Fruit fly (Drosophila melanogaster) whole organism, embryonic: Measurements from ENCODE around the gene RanGAP.

Experiments
- B-H1 ChIP-seq: fragments of 200-800 bp; sonication (Bioruptor generic); IDR thresholded peaks from 3 replicates; pipeline ENCODE4 v1.3.6; 2022; ENCODE audit warnings: missing biosample characterization, missing genetic modification characterization
- BEAF-32 ChIP-seq: fragments of 200-800 bp; sonication (Bioruptor generic); optimal IDR thresholded peaks from 3 replicates; lab custom pipeline; 2017; ENCODE audit warnings: missing biosample characterization, missing genetic modification characterization, mild to moderate bottlenecking, moderate library complexity, missing genetic modification reagents
- Bdp1 ChIP-seq: fragments of 200-800 bp; sonication (Bioruptor generic); optimal IDR thresholded peaks from 3 replicates; lab custom pipeline; 2016; ENCODE audit warnings: missing biosample characterization, missing genetic modification characterization
- CG10147 ChIP-seq: fragments of 200-800 bp; sonication (Bioruptor generic); optimal IDR thresholded peaks from 2 replicates; lab custom pipeline; 2019; ENCODE audit warnings: missing biosample characterization, mild to moderate bottlenecking, missing genetic modification characterization, moderate library complexity
- CG10979 ChIP-seq: fragments of 200-800 bp; sonication (Bioruptor generic); optimal IDR thresholded peaks from 2 replicates; lab custom pipeline; 2018; ENCODE audit warnings: missing biosample characterization, mild to moderate bottlenecking, missing genetic modification characterization, moderate library complexity
- CG11695 ChIP-seq: fragments of 200-800 bp; sonication (Bioruptor generic); IDR thresholded peaks from 3 replicates; pipeline ENCODE4 v1.3.6; 2022; ENCODE audit warnings: missing biosample characterization, missing genetic modification characterization
- CG12155 ChIP-seq: fragments of 200-800 bp; sonication (Bioruptor generic); optimal IDR thresholded peaks from 3 replicates; lab custom pipeline; 2016; ENCODE audit warnings: missing biosample characterization, missing genetic modification characterization
- CG12299 ChIP-seq: fragments of 200-800 bp; sonication (Bioruptor generic); optimal IDR thresholded peaks from 2 replicates; lab custom pipeline; 2018; ENCODE audit warnings: missing biosample characterization, mild to moderate bottlenecking, missing genetic modification characterization
- CG13624 ChIP-seq: fragments of 200-800 bp; sonication (Bioruptor generic); optimal IDR thresholded peaks from 2 replicates; lab custom pipeline; 2016; ENCODE audit warnings: missing biosample characterization, missing genetic modification characterization
- CG14014 ChIP-seq: fragments of 200-800 bp; sonication (Bioruptor generic); IDR thresholded peaks from 2 replicates; pipeline ENCODE4 v1.3.6; 2022; ENCODE audit warnings: missing biosample characterization, missing genetic modification characterization
- CG1603 ChIP-seq: fragments of 200-800 bp; sonication (Bioruptor generic); optimal IDR thresholded peaks from 2 replicates; lab custom pipeline; 2019; ENCODE audit warnings: missing biosample characterization, mild to moderate bottlenecking, missing genetic modification characterization, moderate library complexity
- CG2129 ChIP-seq: fragments of 200-800 bp; sonication (Bioruptor generic); IDR thresholded peaks from 2 replicates; pipeline ENCODE4 v1.3.6; 2022; ENCODE audit warnings: missing biosample characterization, missing genetic modification characterization; ENCODE audit not compliant: partially characterized antibody
- CG3838 ChIP-seq: fragments of 200-800 bp; sonication (Bioruptor generic); optimal IDR thresholded peaks from 3 replicates; lab custom pipeline; 2016; ENCODE audit warnings: missing biosample characterization, missing genetic modification characterization
- CG42726 ChIP-seq: fragments of 200-800 bp; sonication (Bioruptor generic); IDR thresholded peaks from 2 replicates; pipeline ENCODE4 v1.3.6; 2022; ENCODE audit warnings: missing biosample characterization, missing genetic modification characterization; ENCODE audit not compliant: partially characterized antibody
- CG4328 ChIP-seq: fragments of 200-800 bp; sonication (Bioruptor generic); optimal IDR thresholded peaks from 3 replicates; lab custom pipeline; 2017; ENCODE audit warnings: missing biosample characterization, missing genetic modification reagents, missing genetic modification characterization
- CG4854 ChIP-seq: fragments of 200-800 bp; sonication (Bioruptor generic); optimal IDR thresholded peaks from 2 replicates; lab custom pipeline; 2016; ENCODE audit warnings: missing biosample characterization, missing genetic modification characterization, inconsistent platforms
- CG6175 ChIP-seq: fragments of 200-800 bp; sonication (Bioruptor generic); IDR thresholded peaks from 3 replicates; pipeline ENCODE4 v1.3.6; 2022; ENCODE audit warnings: missing biosample characterization, missing genetic modification characterization
- CG6689 ChIP-seq: fragments of 200-800 bp; sonication (Bioruptor generic); IDR thresholded peaks from 2 replicates; pipeline ENCODE4 v1.3.6; 2022; ENCODE audit warnings: missing biosample characterization, missing genetic modification characterization
- CG7928 ChIP-seq: fragments of 200-800 bp; sonication (Bioruptor generic); optimal IDR thresholded peaks from 2 replicates; lab custom pipeline; 2017; ENCODE audit warnings: missing biosample characterization, mild to moderate bottlenecking, missing genetic modification characterization
- CG8359 ChIP-seq: fragments of 200-800 bp; sonication (Bioruptor generic); optimal IDR thresholded peaks from 2 replicates; lab custom pipeline; 2017; ENCODE audit warnings: missing biosample characterization, mild to moderate bottlenecking, missing genetic modification characterization, borderline replicate concordance
- CG9932 ChIP-seq: fragments of 200-800 bp; sonication (Bioruptor generic); IDR thresholded peaks from 2 replicates; pipeline ENCODE4 v1.3.6; 2022; ENCODE audit warnings: missing biosample characterization, missing genetic modification characterization
- Camta ChIP-seq: fragments of 200-800 bp; sonication (Bioruptor generic); optimal IDR thresholded peaks from 2 replicates; lab custom pipeline; 2016; ENCODE audit warnings: missing biosample characterization, missing genetic modification characterization
- Chrac-16 ChIP-seq: fragments of 200-800 bp; sonication (Bioruptor generic); optimal IDR thresholded peaks from 3 replicates; lab custom pipeline; 2016; ENCODE audit warnings: missing biosample characterization, missing genetic modification characterization
- CkIIα-i1 ChIP-seq: fragments of 200-800 bp; sonication (Bioruptor generic); IDR thresholded peaks from 2 replicates; pipeline ENCODE4 v1.3.6; 2022; ENCODE audit warnings: missing biosample characterization, missing genetic modification characterization
- D19A ChIP-seq: fragments of 200-800 bp; optimal IDR thresholded peaks from 3 replicates; lab custom pipeline; 2019; ENCODE audit warnings: missing biosample characterization, mild to moderate bottlenecking, missing genetic modification characterization, moderate library complexity
- Dad ChIP-seq: fragments of 200-800 bp; sonication (Bioruptor generic); optimal IDR thresholded peaks from 3 replicates; lab custom pipeline; 2016; ENCODE audit warnings: missing biosample characterization, missing genetic modification characterization
- Fer1 ChIP-seq: fragments of 200-800 bp; sonication (Bioruptor generic); optimal IDR thresholded peaks from 2 replicates; lab custom pipeline; 2017; ENCODE audit warnings: missing biosample characterization, mild to moderate bottlenecking, missing genetic modification characterization
- Fer3 ChIP-seq: fragments of 200-800 bp; sonication (Bioruptor generic); optimal IDR thresholded peaks from 2 replicates; lab custom pipeline; 2018; ENCODE audit warnings: missing biosample characterization, mild to moderate bottlenecking, missing genetic modification characterization, moderate library complexity
- Hr51 ChIP-seq, 2 experiments: fragments of 200-800 bp; sonication (Bioruptor generic); optimal IDR thresholded peaks; 2 replicates in 1 of 2; 3 replicates in 1 of 2; lab custom pipeline; 2016 to 2018; ENCODE audit warnings: missing biosample characterization in 2 of 2, missing genetic modification characterization in 2 of 2, mild to moderate bottlenecking in 1 of 2, moderate library complexity in 1 of 2
- Hr78 ChIP-seq, 2 experiments: fragments of 200-800 bp in 1 of 2; fragments of >200 bp in 1 of 2; sonication (Bioruptor generic) in 1 of 2; optimal IDR thresholded peaks; 2 replicates each; lab custom pipeline; 2017 to 2019; ENCODE audit warnings: missing biosample characterization in 2 of 2, missing genetic modification characterization in 2 of 2, mild to moderate bottlenecking in 1 of 2, moderate library complexity in 1 of 2
- Lim3 ChIP-seq: fragments of 200-800 bp; sonication (Bioruptor generic); IDR thresholded peaks from 2 replicates; pipeline ENCODE4 v1.3.6; 2022; ENCODE audit warnings: missing biosample characterization, missing genetic modification characterization
- MTF-1 ChIP-seq: fragments of 200-800 bp; sonication (Bioruptor generic); optimal IDR thresholded peaks from 2 replicates; lab custom pipeline; 2018; ENCODE audit warnings: missing biosample characterization, mild to moderate bottlenecking, missing genetic modification characterization, borderline replicate concordance
- Sin3A ChIP-seq: fragments of >200 bp; optimal IDR thresholded peaks from 2 replicates; lab custom pipeline; 2018
- TFAM ChIP-seq: fragments of 200-800 bp; sonication (Bioruptor generic); optimal IDR thresholded peaks from 2 replicates; lab custom pipeline; 2017; ENCODE audit warnings: missing biosample characterization, missing genetic modification characterization, inconsistent platforms
- ap ChIP-seq: fragments of 200-800 bp; sonication (Bioruptor generic); IDR thresholded peaks from 2 replicates; pipeline ENCODE4 v1.3.6; 2022; ENCODE audit warnings: missing biosample characterization, missing genetic modification characterization
- ato ChIP-seq: fragments of 200-800 bp; sonication (Bioruptor generic); IDR thresholded peaks from 2 replicates; pipeline ENCODE4 v1.3.6; 2022; ENCODE audit warnings: missing biosample characterization, missing genetic modification characterization; ENCODE audit not compliant: partially characterized antibody
- chif ChIP-seq, 2 experiments: fragments of 200-800 bp; sonication (Bioruptor generic); optimal IDR thresholded peaks; 3 replicates each; lab custom pipeline; 2016; ENCODE audit warnings: missing biosample characterization in 2 of 2, missing genetic modification characterization in 2 of 2
- croc ChIP-seq: fragments of 200-800 bp; sonication (Bioruptor generic); conservative IDR thresholded peaks from 3 replicates; pipeline ENCODE4 v1.3.6; 2022; ENCODE audit warnings: missing biosample characterization, missing genetic modification characterization
- eyg ChIP-seq: fragments of 200-800 bp; sonication (Bioruptor generic); optimal IDR thresholded peaks from 3 replicates; lab custom pipeline; 2016; ENCODE audit warnings: missing biosample characterization, missing genetic modification characterization
- fd102C ChIP-seq: fragments of 200-800 bp; sonication (Bioruptor generic); optimal IDR thresholded peaks from 2 replicates; lab custom pipeline; 2018; ENCODE audit warnings: missing biosample characterization, mild to moderate bottlenecking, missing genetic modification characterization, moderate library complexity
- fd3F ChIP-seq: fragments of 200-800 bp; sonication (Bioruptor generic); optimal IDR thresholded peaks from 2 replicates; lab custom pipeline; 2018; ENCODE audit warnings: missing biosample characterization, mild to moderate bottlenecking, missing genetic modification characterization, moderate library complexity
- gro ChIP-seq: fragments of 200-800 bp; sonication (Bioruptor generic); optimal IDR thresholded peaks from 2 replicates; lab custom pipeline; 2016; ENCODE audit warnings: missing biosample characterization, missing genetic modification characterization
- nmo ChIP-seq: fragments of 200-800 bp; sonication (Bioruptor generic); optimal IDR thresholded peaks from 2 replicates; lab custom pipeline; 2018; ENCODE audit warnings: missing biosample characterization, mild to moderate bottlenecking, missing genetic modification characterization, moderate library complexity
- pros ChIP-seq: fragments of 200-800 bp; sonication (Bioruptor generic); optimal IDR thresholded peaks from 3 replicates; lab custom pipeline; 2019; ENCODE audit warnings: missing biosample characterization, mild to moderate bottlenecking, missing genetic modification characterization, moderate library complexity
- psq ChIP-seq: fragments of 200-800 bp; sonication (Bioruptor generic); optimal IDR thresholded peaks from 2 replicates; lab custom pipeline; 2017; ENCODE audit warnings: missing biosample characterization, missing genetic modification characterization
- pzg ChIP-seq: fragments of 200-800 bp; sonication (Bioruptor generic); optimal IDR thresholded peaks from 3 replicates; lab custom pipeline; 2018; ENCODE audit warnings: missing biosample characterization, mild to moderate bottlenecking, missing genetic modification characterization, moderate library complexity
- ssp ChIP-seq: fragments of 200-800 bp; sonication (Bioruptor generic); IDR thresholded peaks from 2 replicates; pipeline ENCODE4 v1.3.6; 2022; ENCODE audit warnings: missing biosample characterization, missing genetic modification characterization
- trh ChIP-seq: fragments of 200-800 bp; sonication (Bioruptor generic); optimal IDR thresholded peaks from 2 replicates; lab custom pipeline; 2016; ENCODE audit warnings: missing biosample characterization, missing genetic modification characterization
- unpg ChIP-seq: fragments of 200-800 bp; sonication (Bioruptor generic); optimal IDR thresholded peaks from 3 replicates; lab custom pipeline; 2018; ENCODE audit warnings: missing biosample characterization, mild to moderate bottlenecking, missing genetic modification characterization, moderate library complexity

RanGAP gene

dm6 chr2L:19423467-19424122, 18.2 kb upstream of the RanGAP start, which contains the start of the genes Alp12 and CG13085 (continued):
- TF ChIP-seq eyg, result peak; percentile 89
- TF ChIP-seq unpg (GFP tag; lab: Kevin White, UChicago), result peak; percentile 97
- peak; percentile 86 for TF ChIP-seq Dad (GFP tag; lab: Kevin White, UChicago)
- peak in 1 of 2 experiments; percentile 94 for TF ChIP-seq Hr78 (GFP tag; optimal IDR thresholded peaks at IDR 0.05; lab: Kevin White, UChicago)
- peak; percentile 95 for TF ChIP-seq CG12155 (GFP tag; lab: Kevin White, UChicago)
- peak; percentile 99 for TF ChIP-seq CG4328
- peak; percentile 98 for TF ChIP-seq CG10147 (GFP tag; lab: Kevin White, UChicago)
- peak; percentile 96 for TF ChIP-seq croc (GFP tag; lab: Robert Waterston, UW)
- TF ChIP-seq CG14014 (GFP tag; lab: Robert Waterston, UW), result peak; percentile 95
- peak; percentile 96 for TF ChIP-seq Camta (GFP tag; lab: Kevin White, UChicago)
- TF ChIP-seq psq, result peak; percentile 85
- peak; percentile 98 for TF ChIP-seq CG11695 (GFP tag; lab: Robert Waterston, UW)
- TF ChIP-seq CG13624 (GFP tag; lab: Kevin White, UChicago), result peak; percentile 96
- TF ChIP-seq fd102C (GFP tag; lab: Kevin White, UChicago), result peak; percentile 23
- TF ChIP-seq Fer1 (GFP tag; lab: Kevin White, UChicago), result peak; percentile 99
- peak; percentile 98 for TF ChIP-seq CG6689 (GFP tag; lab: Robert Waterston, UW)
- peak; percentile 92 for TF ChIP-seq ap
- peak; percentile 83 for TF ChIP-seq TFAM (GFP tag; lab: Kevin White, UChicago)
- peak; percentile 91 to 97 for TF ChIP-seq chif (GFP tag; optimal IDR thresholded peaks at IDR 0.05; lab: Kevin White, UChicago)
- TF ChIP-seq CG7928, result peak; percentile 79
- peak; percentile 15 for TF ChIP-seq pzg (GFP tag; lab: Kevin White, UChicago)
- TF ChIP-seq CG12299 (tag; lab: Kevin White, UChicago), result peak; percentile 98
- peak; percentile 68 for TF ChIP-seq CkIIα-i1 (GFP tag; lab: Robert Waterston, UW)
- peak; percentile 90 for TF ChIP-seq CG3838 (GFP tag; lab: Kevin White, UChicago)
- no peak for TF ChIP-seq CG2129 (GFP tag; lab: Robert Waterston, UW)
- TF ChIP-seq Sin3A (lab: Kevin White, UChicago), result no peak
- TF ChIP-seq ato, result no peak
- TF ChIP-seq CG1603 (tag; lab: Kevin White, UChicago), result peak; percentile 83
- TF ChIP-seq gro (GFP tag; lab: Kevin White, UChicago), result peak; percentile 92
- TF ChIP-seq CG6175, result peak; percentile 91
- TF ChIP-seq CG10979 (tag; lab: Kevin White, UChicago), result peak; percentile 98
- no peak for TF ChIP-seq CG42726 (GFP tag; lab: Robert Waterston, UW)
- peak; percentile 30 for TF ChIP-seq BEAF-32 (GFP tag; lab: Kevin White, UChicago)
- TF ChIP-seq CG9932 (GFP tag; lab: Robert Waterston, UW), result peak; percentile 94
- TF ChIP-seq B-H1, result peak; percentile 91
- peak; percentile 99 for TF ChIP-seq nmo (GFP tag; lab: Kevin White, UChicago)
- TF ChIP-seq D19A (tag; lab: Kevin White, UChicago), result peak; percentile 96
- TF ChIP-seq Hr51 (GFP tag; optimal IDR thresholded peaks at IDR 0.05; lab: Kevin White, UChicago), result peak; percentile 94 to 99
- TF ChIP-seq ssp (GFP tag; lab: Robert Waterston, UW), result peak; percentile 91
- peak; percentile 97 for TF ChIP-seq fd3F
- TF ChIP-seq Bdp1 (GFP tag; lab: Kevin White, UChicago), result peak; percentile 88
- TF ChIP-seq CG8359 (GFP tag; lab: Kevin White, UChicago), result peak; percentile 92
- peak; percentile 83 for TF ChIP-seq MTF-1
- TF ChIP-seq Lim3, result peak; percentile 91
- TF ChIP-seq CG4854 (GFP tag; lab: Kevin White, UChicago), result peak; percentile 91
- TF ChIP-seq Fer3 (tag; lab: Kevin White, UChicago), result peak; percentile 97
- peak; percentile 82 for TF ChIP-seq pros (GFP tag; lab: Kevin White, UChicago)
- TF ChIP-seq Chrac-16 (GFP tag; lab: Kevin White, UChicago), result peak; percentile 95
- TF ChIP-seq trh (GFP tag; lab: Kevin White, UChicago), result peak; percentile 91
